Worm (Caenorhabditis elegans) whole organism, L4 larva: ENCODE results near the gene vps-36.

Source experiments
- F26F4.8 ChIP-seq: fragments of 200-800 bp; sonication (Bioruptor generic); conservative IDR thresholded peaks from 2 replicates; pipeline ENCODE4 v1.3.6; 2022; ENCODE audit warnings: missing genetic modification characterization, missing compliant biosample characterization
- F49E8.2 ChIP-seq: sonication (generic microtip); optimal IDR thresholded peaks from 2 replicates; lab custom pipeline; 2016; ENCODE audit warnings: missing compliant biosample characterization, mild to moderate bottlenecking, missing genetic modification characterization, borderline replicate concordance
- R02D3.7 ChIP-seq: fragments of 150-350 bp; sonication (generic microtip); optimal IDR thresholded peaks from 3 replicates; lab custom pipeline; 2014; ENCODE audit warnings: missing biosample characterization, missing genetic modification characterization
- ZK546.5 ChIP-seq, 2 experiments: sonication (generic microtip); optimal IDR thresholded peaks; 2 replicates each; lab custom pipeline; 2017; ENCODE audit warnings: missing biosample characterization in 2 of 2, missing genetic modification characterization in 2 of 2
- aha-1 ChIP-seq: fragments of 150-350 bp; peaks from one replicate; lab custom pipeline; 2014; ENCODE audit warnings: missing biosample characterization, missing genetic modification characterization
- ceh-28 ChIP-seq: fragments of 150-350 bp; optimal IDR thresholded peaks from 2 replicates; lab custom pipeline; 2014; ENCODE audit warnings: missing biosample characterization, missing genetic modification reagents, missing genetic modification characterization
- ceh-32 ChIP-seq: sonication (generic microtip); optimal IDR thresholded peaks from 2 replicates; lab custom pipeline; 2016; ENCODE audit warnings: mild to moderate bottlenecking, missing genetic modification characterization, missing compliant biosample characterization; ENCODE audit not compliant: poor library complexity
- ceh-62 ChIP-seq: sonication (generic microtip); optimal IDR thresholded peaks from 2 replicates; lab custom pipeline; 2017; ENCODE audit warnings: missing biosample characterization, missing genetic modification characterization
- ceh-82 ChIP-seq: sonication (generic microtip); optimal IDR thresholded peaks from 2 replicates; lab custom pipeline; 2017; ENCODE audit warnings: missing biosample characterization, missing genetic modification characterization
- ces-1 ChIP-seq: fragments of 150-350 bp; sonication (generic microtip); optimal IDR thresholded peaks from 4 replicates; lab custom pipeline; 2014; ENCODE audit warnings: missing biosample characterization, missing genetic modification reagents, missing genetic modification characterization
- daf-12 ChIP-seq: fragments of 150-350 bp; optimal IDR thresholded peaks from 2 replicates; lab custom pipeline; 2014; ENCODE audit warnings: missing biosample characterization, missing genetic modification reagents, missing genetic modification characterization
- daf-16 ChIP-seq, 3 experiments: sonication (generic microtip); optimal IDR thresholded peaks; 2 replicates each; lab custom pipeline; 2016 to 2017; ENCODE audit warnings: missing genetic modification characterization in 3 of 3, missing genetic modification reagents in 3 of 3, mild to moderate bottlenecking in 2 of 3, missing compliant biosample characterization in 2 of 3, missing biosample characterization in 1 of 3, moderate library complexity in 1 of 3
- dmd-9 ChIP-seq: fragments of 200-800 bp; sonication (Bioruptor generic); IDR thresholded peaks from 2 replicates; pipeline ENCODE4 v1.3.6; 2022; ENCODE audit warnings: missing genetic modification reagents, missing genetic modification characterization, missing compliant biosample characterization
- dpl-1 ChIP-seq: fragments of 150-350 bp; optimal IDR thresholded peaks from 2 replicates; lab custom pipeline; 2014; ENCODE audit warnings: missing biosample characterization, missing genetic modification reagents, missing genetic modification characterization
- dve-1 ChIP-seq: sonication (generic microtip); optimal IDR thresholded peaks from 2 replicates; lab custom pipeline; 2017; ENCODE audit warnings: antibody characterized with exemption, mild to moderate bottlenecking, missing genetic modification characterization, missing compliant biosample characterization; ENCODE audit not compliant: insufficient read depth
- egl-27 ChIP-seq: sonication (generic microtip); optimal IDR thresholded peaks from 3 replicates; lab custom pipeline; 2017; ENCODE audit warnings: missing biosample characterization, missing genetic modification reagents, missing genetic modification characterization
- egl-43 ChIP-seq: fragments of 200-800 bp; sonication (Bioruptor generic); IDR thresholded peaks from 2 replicates; pipeline ENCODE4 v1.3.6; 2022; ENCODE audit warnings: missing genetic modification reagents, missing genetic modification characterization, missing compliant biosample characterization
- fkh-10 ChIP-seq: fragments of 150-350 bp; optimal IDR thresholded peaks from 2 replicates; lab custom pipeline; 2014; ENCODE audit warnings: missing biosample characterization, missing genetic modification reagents, missing genetic modification characterization
- fos-1 ChIP-seq: fragments of 150-350 bp; optimal IDR thresholded peaks from 2 replicates; lab custom pipeline; 2014; ENCODE audit warnings: missing biosample characterization, missing genetic modification characterization
- lim-7 ChIP-seq: fragments of 200-800 bp; sonication (Bioruptor generic); IDR thresholded peaks from 2 replicates; pipeline ENCODE4 v1.3.6; 2022; ENCODE audit warnings: missing genetic modification characterization, missing compliant biosample characterization
- lin-38 ChIP-seq: fragments of 200-800 bp; sonication (Bioruptor generic); IDR thresholded peaks from 2 replicates; pipeline ENCODE4 v1.3.6; 2022; ENCODE audit warnings: missing genetic modification reagents, missing genetic modification characterization, missing compliant biosample characterization
- lin-39 ChIP-seq: fragments of 150-350 bp; optimal IDR thresholded peaks from 2 replicates; lab custom pipeline; 2014; ENCODE audit warnings: missing biosample characterization, missing genetic modification reagents, missing genetic modification characterization
- lir-3 ChIP-seq: sonication (generic microtip); optimal IDR thresholded peaks from 2 replicates; lab custom pipeline; 2016; ENCODE audit warnings: mild to moderate bottlenecking, missing genetic modification characterization, missing compliant biosample characterization
- lsy-2 ChIP-seq, 2 experiments: fragments of 150-350 bp in 1 of 2; sonication (generic microtip) in 1 of 2; optimal IDR thresholded peaks; 2 replicates each; lab custom pipeline; 2014 to 2017; ENCODE audit warnings: missing biosample characterization in 2 of 2, missing genetic modification characterization in 2 of 2
- mxl-2 ChIP-seq: fragments of 200-800 bp; sonication (Bioruptor generic); conservative IDR thresholded peaks from 2 replicates; pipeline ENCODE4 v1.3.6; 2022; ENCODE audit warnings: missing genetic modification reagents, missing genetic modification characterization, missing compliant biosample characterization
- mxl-3 ChIP-seq: fragments of 200-800 bp; sonication (Bioruptor generic); optimal IDR thresholded peaks from 2 replicates; lab custom pipeline; 2018; ENCODE audit warnings: mild to moderate bottlenecking, missing genetic modification characterization, missing compliant biosample characterization
- nhr-28 ChIP-seq: fragments of 150-350 bp; optimal IDR thresholded peaks from 2 replicates; lab custom pipeline; 2014; ENCODE audit warnings: missing biosample characterization, missing genetic modification characterization
- nhr-41 ChIP-seq: fragments of 200-800 bp; sonication (Bioruptor generic); IDR thresholded peaks from 2 replicates; pipeline ENCODE4 v1.3.6; 2022; ENCODE audit warnings: missing genetic modification reagents, missing genetic modification characterization, missing compliant biosample characterization
- nhr-42 ChIP-seq: fragments of 200-800 bp; sonication (Bioruptor generic); IDR thresholded peaks from 2 replicates; pipeline ENCODE4 v1.3.6; 2022; ENCODE audit warnings: missing genetic modification characterization, missing compliant biosample characterization
- nhr-48 ChIP-seq: sonication (generic microtip); optimal IDR thresholded peaks from 2 replicates; lab custom pipeline; 2016; ENCODE audit warnings: mild to moderate bottlenecking, missing genetic modification characterization, missing compliant biosample characterization
- nhr-6 ChIP-seq: fragments of 150-350 bp; optimal IDR thresholded peaks from 2 replicates; lab custom pipeline; 2014; ENCODE audit warnings: missing biosample characterization, missing genetic modification characterization
- php-3 ChIP-seq: fragments of 200-800 bp; sonication (Bioruptor generic); IDR thresholded peaks from 2 replicates; pipeline ENCODE4 v1.3.6; 2022; ENCODE audit warnings: missing genetic modification reagents, missing genetic modification characterization, missing compliant biosample characterization
- pqm-1 ChIP-seq: sonication (generic microtip); optimal IDR thresholded peaks from 2 replicates; lab custom pipeline; 2017; ENCODE audit warnings: missing biosample characterization, missing genetic modification characterization
- rbr-2 ChIP-seq: sonication (generic microtip); optimal IDR thresholded peaks from 2 replicates; lab custom pipeline; 2016; ENCODE audit warnings: missing genotype, missing genetic modification characterization, missing compliant biosample characterization
- sdz-12 ChIP-seq: fragments of 200-800 bp; sonication (Bioruptor generic); optimal IDR thresholded peaks from 2 replicates; lab custom pipeline; 2018; ENCODE audit warnings: mild to moderate bottlenecking, missing genetic modification characterization, missing compliant biosample characterization
- snpc-1.2 ChIP-seq: fragments of 200-800 bp; sonication (Bioruptor generic); IDR thresholded peaks from 2 replicates; pipeline ENCODE4 v1.3.6; 2022; ENCODE audit warnings: missing genetic modification reagents, missing genetic modification characterization, missing compliant biosample characterization
- snpc-4 ChIP-seq: fragments of 150-350 bp; optimal IDR thresholded peaks from 2 replicates; lab custom pipeline; 2014; ENCODE audit warnings: missing biosample characterization, missing genetic modification characterization
- spr-3 ChIP-seq: fragments of 200-800 bp; sonication (Bioruptor generic); optimal IDR thresholded peaks from 2 replicates; lab custom pipeline; 2018; ENCODE audit warnings: mild to moderate bottlenecking, missing genetic modification characterization, missing compliant biosample characterization
- tra-1 ChIP-seq: fragments of 200-800 bp; sonication (Bioruptor generic); IDR thresholded peaks from 2 replicates; pipeline ENCODE4 v1.3.6; 2022; ENCODE audit warnings: missing genetic modification reagents, missing genetic modification characterization, missing compliant biosample characterization
- unc-39 ChIP-seq: sonication (generic microtip); optimal IDR thresholded peaks from 2 replicates; lab custom pipeline; 2017; ENCODE audit warnings: missing biosample characterization, missing genetic modification characterization
- zag-1 ChIP-seq: fragments of 150-350 bp; optimal IDR thresholded peaks from 2 replicates; lab custom pipeline; 2014; ENCODE audit warnings: missing biosample characterization, missing genetic modification characterization
- zip-11 ChIP-seq: fragments of 200-800 bp; sonication (Bioruptor generic); IDR thresholded peaks from 2 replicates; pipeline ENCODE4 v1.3.6; 2022; ENCODE audit warnings: missing genetic modification characterization, missing compliant biosample characterization
- zip-2 ChIP-seq: fragments of 150-350 bp; optimal IDR thresholded peaks from 2 replicates; lab custom pipeline; 2014; ENCODE audit warnings: missing biosample characterization, missing genetic modification characterization

The vps-36 gene

DNA sequence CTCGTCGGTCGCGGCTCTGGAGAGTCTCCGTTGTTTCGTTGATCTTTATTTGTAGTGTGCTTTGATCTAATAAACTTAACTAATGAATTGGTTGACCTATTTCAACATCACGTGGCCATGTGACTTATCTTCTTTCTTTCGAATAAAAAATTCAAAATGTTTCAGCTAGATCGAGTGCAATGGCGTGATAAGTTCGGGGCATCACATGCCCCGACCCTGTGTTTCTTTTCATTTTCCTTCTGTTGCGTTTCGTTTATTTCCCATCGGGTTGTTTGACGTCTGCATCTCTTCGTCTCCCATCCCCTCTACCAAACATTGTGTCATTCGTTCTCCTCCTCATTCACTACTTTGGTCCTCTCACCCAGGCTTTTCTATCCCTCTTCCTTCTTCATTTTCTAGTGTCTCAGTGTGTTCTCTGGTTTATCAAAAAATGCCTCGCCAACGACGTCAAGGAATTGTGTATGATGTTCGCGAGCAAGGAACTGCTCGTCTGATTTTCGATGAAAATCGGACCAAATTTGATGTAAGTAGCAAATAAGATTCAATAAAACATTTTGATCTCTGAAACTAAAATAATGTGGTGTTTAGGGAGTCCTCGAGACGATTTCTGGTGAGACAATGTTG, 8.7 kb downstream of the vps-36 start, which contains the start of gene F17C11.4 (continued):
- TF ChIP-seq R02D3.7 (tag; lab: Kevin White, UChicago), result no peak
- TF ChIP-seq F49E8.2 (tag; lab: Kevin White, UChicago), result no peak
- TF ChIP-seq nhr-28 (tag; lab: Kevin White, UChicago), result peak; percentile 96
- TF ChIP-seq egl-27, result no peak
- no peak for TF ChIP-seq zip-11 (GFP tag; lab: Robert Waterston, UW)
- no peak for TF ChIP-seq fos-1 (tag; lab: Kevin White, UChicago)
- TF ChIP-seq F26F4.8, result no peak
- TF ChIP-seq nhr-6 (tag; lab: Kevin White, UChicago), result peak; percentile 33
- no peak for TF ChIP-seq sdz-12 (GFP tag; lab: Kevin White, UChicago)
- no peak for TF ChIP-seq lir-3
- no peak for TF ChIP-seq ceh-82 (tag; lab: Kevin White, UChicago)
- TF ChIP-seq mxl-3 (GFP tag; lab: Kevin White, UChicago), result peak; percentile 59
- TF ChIP-seq, all 104 proteins: peak for 40

DNA sequence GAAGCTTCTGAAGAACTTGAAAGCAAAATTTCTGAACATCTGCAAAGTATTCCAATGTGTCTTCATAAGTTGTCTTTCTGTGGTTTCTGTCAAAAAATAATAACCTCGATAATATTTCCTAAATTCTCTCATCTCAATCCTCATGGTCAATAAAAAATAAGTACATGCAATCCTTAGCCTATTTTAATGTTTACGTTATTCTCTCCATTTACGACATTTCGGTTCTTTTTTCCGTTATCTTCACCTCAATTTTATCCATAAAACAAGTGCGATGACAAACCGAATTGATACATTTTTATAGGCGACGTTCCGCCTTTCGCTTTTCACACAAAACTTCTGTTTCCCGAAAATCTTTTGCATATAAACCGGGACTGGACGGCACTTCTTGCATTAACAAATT, 11.0 kb downstream of the vps-36 start, which contains the start of gene col-153:
TSS of gene col-153 (plus strand) at position 301 of the 400 bp plus-strand sequence.
- TF ChIP-seq aha-1, result no peak
- no peak for TF ChIP-seq dve-1 (tag; lab: Kevin White, UChicago)

DNA sequence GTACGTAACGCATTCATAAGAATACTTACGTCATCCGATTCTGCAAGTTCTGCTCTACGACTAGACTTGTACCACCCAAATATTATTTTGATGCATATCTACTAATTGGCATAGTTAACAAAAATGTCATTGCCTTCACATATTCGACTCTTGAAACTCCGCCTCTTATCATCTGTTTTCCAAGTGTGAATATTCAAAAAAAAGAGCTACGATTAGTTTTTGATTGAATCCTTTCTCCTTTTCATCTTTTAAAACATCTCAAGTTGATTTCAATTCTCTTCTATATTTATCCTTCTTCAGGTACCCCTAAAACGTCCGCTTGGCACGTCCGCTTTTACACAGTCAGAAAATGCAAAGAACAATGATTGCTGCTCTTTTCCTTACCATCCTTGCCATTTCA, 12.5 kb downstream of the vps-36 start, which contains the start of gene F17C11.2:
TSS of gene F17C11.2 (plus strand) at position 301 of the 400 bp plus-strand sequence.
- TF ChIP-seq aha-1 (peak; percentile 38), rbr-2 (tag; lab: Kevin White, UChicago) (no peak), lin-38 (GFP tag; lab: Robert Waterston, UW) (no peak)
- TF ChIP-seq, all 104 proteins: peak for 1

DNA sequence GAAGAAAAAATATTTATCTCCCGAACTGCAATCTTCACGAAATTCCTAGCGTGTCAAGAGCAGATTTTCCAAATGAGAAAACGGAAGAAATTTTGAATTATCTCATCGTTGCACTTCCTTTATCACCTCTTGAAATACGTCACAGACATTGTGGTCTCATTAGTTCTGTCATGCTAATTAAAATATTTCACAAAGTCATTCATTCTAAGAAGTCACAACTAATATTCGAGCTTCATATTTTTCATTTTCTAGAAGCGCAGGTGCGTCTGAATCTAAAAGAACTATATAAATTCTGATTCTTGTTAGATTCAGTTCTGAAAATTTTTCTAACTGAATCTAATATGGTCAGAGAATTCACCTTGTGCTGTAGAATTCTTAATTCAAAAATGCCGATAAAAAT, 13.3 kb downstream of the vps-36 start:
- TF ChIP-seq lin-39 (tag; lab: Kevin White, UChicago) (no peak), daf-12 (no peak), snpc-4 (tag; lab: Kevin White, UChicago) (no peak), lim-7 (no peak), daf-16 (GFP tag; optimal IDR thresholded peaks at IDR 0.05; lab: Kevin White, UChicago) (no peak), daf-16 (tag; optimal IDR thresholded peaks at IDR 0.05; lab: Kevin White, UChicago) (no peak), F49E8.2 (tag; lab: Kevin White, UChicago) (no peak), lsy-2 (tag; optimal IDR thresholded peaks at IDR 0.05; lab: Kevin White, UChicago) (no peak), snpc-1.2 (no peak), fkh-10 (GFP tag; lab: Kevin White, UChicago) (no peak), zag-1 (tag; lab: Kevin White, UChicago) (no peak), nhr-48 (tag; lab: Kevin White, UChicago) (no peak), pqm-1 (no peak), lir-3 (no peak), ceh-28 (tag; lab: Kevin White, UChicago) (no peak), zip-2 (tag; lab: Kevin White, UChicago) (no peak), ceh-82 (tag; lab: Kevin White, UChicago) (no peak), ZK546.5 (tag; optimal IDR thresholded peaks at IDR 0.05; lab: Kevin White, UChicago) (no peak), tra-1 (GFP tag; lab: Robert Waterston, UW) (no peak), mxl-2 (GFP tag; lab: Robert Waterston, UW) (no peak), unc-39 (tag; lab: Kevin White, UChicago) (no peak)
- TF ChIP-seq, all 104 proteins: peak for 0

DNA sequence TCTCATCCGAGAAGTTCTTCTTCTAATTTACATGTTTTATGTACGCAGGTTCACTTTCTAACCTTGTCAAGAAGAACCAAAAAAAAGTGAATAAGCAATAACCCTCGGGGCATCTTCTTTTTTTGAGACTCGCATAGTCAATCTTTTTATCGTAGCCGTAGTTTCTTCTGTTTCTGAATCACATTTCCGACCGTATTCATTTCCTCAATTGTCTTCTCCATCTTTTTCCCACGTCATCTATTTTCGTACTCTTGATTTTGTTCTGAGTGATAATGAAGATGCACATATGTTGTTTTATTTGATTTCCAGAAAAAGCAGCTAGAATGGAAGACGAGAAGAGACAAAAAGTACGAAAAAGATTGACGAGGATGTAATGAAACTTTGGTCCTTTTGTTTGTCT, 15.6 kb downstream of the vps-36 start:
- TF ChIP-seq nhr-41, result no peak
- peak; percentile 70 for TF ChIP-seq fkh-10 (GFP tag; lab: Kevin White, UChicago)
- no peak for TF ChIP-seq egl-43 (GFP tag; lab: Robert Waterston, UW)
- no peak for TF ChIP-seq dpl-1 (GFP tag; lab: Kevin White, UChicago)
- TF ChIP-seq ceh-32 (tag; lab: Kevin White, UChicago), result no peak
- no peak for TF ChIP-seq mxl-2 (GFP tag; lab: Robert Waterston, UW)
- no peak for TF ChIP-seq ceh-62 (tag; lab: Kevin White, UChicago)
- TF ChIP-seq spr-3 (GFP tag; lab: Kevin White, UChicago), result no peak
- TF ChIP-seq php-3 (GFP tag; lab: Robert Waterston, UW), result no peak
- TF ChIP-seq mxl-3 (GFP tag; lab: Kevin White, UChicago), result no peak
- TF ChIP-seq ces-1 (GFP tag; lab: Kevin White, UChicago), result peak; percentile 32
- TF ChIP-seq nhr-42 (GFP tag; lab: Robert Waterston, UW), result no peak
- peak in 1 of 2 experiments; percentile 9 for TF ChIP-seq lsy-2 (tag; optimal IDR thresholded peaks at IDR 0.05; lab: Kevin White, UChicago)
- TF ChIP-seq lir-3, result no peak
- no peak for TF ChIP-seq dmd-9 (GFP tag; lab: Robert Waterston, UW)
